Fruit fly (Drosophila melanogaster): ENCODE measurements around the gene Toll-9.

Gene Toll-9

DNA sequence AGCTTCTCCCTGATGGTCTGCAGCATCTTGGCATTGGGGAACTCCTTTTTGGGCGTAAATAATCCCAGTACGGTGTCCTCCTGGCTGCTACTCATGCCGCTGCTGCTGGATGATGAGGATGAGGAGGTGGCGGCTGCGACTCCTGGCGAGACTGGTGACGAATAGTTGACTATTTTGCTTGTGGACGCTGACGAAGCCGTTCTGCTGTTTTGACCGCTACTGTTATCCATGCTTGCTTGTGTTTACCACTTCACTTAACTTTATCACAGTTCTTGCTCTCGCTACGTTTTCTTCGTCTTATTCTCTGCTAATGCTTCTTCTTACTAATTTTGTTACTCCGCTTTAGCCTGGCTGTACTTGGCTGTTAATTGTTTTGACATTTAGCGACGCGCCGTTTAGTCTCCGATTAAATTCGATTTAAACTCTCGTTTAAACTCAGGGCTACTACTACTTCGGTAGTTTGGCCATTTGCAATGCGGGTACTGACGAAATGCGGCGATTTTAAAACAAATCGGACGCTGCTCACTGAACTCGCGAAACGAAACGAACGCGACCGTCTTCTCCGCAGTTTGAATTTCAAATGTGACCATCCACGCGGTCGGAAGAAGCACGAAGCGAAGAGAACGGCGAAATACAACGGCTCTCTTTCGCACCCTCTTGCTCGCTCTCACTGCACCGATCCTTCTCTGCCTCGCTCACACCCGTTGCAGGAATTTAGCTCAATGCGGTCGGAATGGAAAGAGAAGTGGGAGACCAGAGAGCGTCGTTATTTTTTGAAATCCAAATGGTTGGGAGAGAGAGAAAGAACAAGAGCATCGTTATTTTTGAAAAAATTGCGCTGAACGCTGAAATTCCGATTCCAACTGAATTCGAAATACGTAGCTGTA lies 34.7 kb upstream of the Toll-9 start, which contains the start of gene trbl (continued):
- TF ChIP-seq CG7368 (GFP tag; optimal IDR thresholded peaks at IDR 0.05) (no peak), CG3919 (GFP tag; optimal IDR thresholded peaks at IDR 0.05) (peak; percentile 30), dsx (GFP tag; optimal IDR thresholded peaks at IDR 0.05; ENCODE audit: poor library complexity, severe bottlenecking) (peak; percentile 62), CG8632 (GFP tag; optimal IDR thresholded peaks at IDR 0.05) (no peak), lz (GFP tag; optimal IDR thresholded peaks at IDR 0.05) (no peak), vri (GFP tag; optimal IDR thresholded peaks at IDR 0.05) (no peak), CG34406 (GFP tag; optimal IDR thresholded peaks at IDR 0.05) (no peak), Ets21C (GFP tag; optimal IDR thresholded peaks at IDR 0.05) (no peak), CG6792 (GFP tag; optimal IDR thresholded peaks at IDR 0.05) (no peak), CG32006 (GFP tag; optimal IDR thresholded peaks at IDR 0.05) (no peak), pdm3 (GFP tag; optimal IDR thresholded peaks at IDR 0.05) (no peak), CG16779 (tag; optimal IDR thresholded peaks at IDR 0.05) (peak; percentile 33), Eip93F (GFP tag; optimal IDR thresholded peaks at IDR 0.05) (no peak), Hr4 (GFP tag; optimal IDR thresholded peaks at IDR 0.05) (no peak), Smox (GFP tag; optimal IDR thresholded peaks at IDR 0.05) (no peak), CG10669 (GFP tag; optimal IDR thresholded peaks at IDR 0.05) (no peak), CG15336 (GFP tag; IDR thresholded peaks at IDR 0.05) (peak; percentile 35; the same call in 1 of the 2 replicates), spab (GFP tag; optimal IDR thresholded peaks at IDR 0.05) (no peak), Ets96B (tag; optimal IDR thresholded peaks at IDR 0.05) (no peak), CG11762 (GFP tag; optimal IDR thresholded peaks at IDR 0.05; ENCODE audit: insufficient read depth) (no peak), dac (GFP tag; optimal IDR thresholded peaks at IDR 0.05) (no peak), Eip78C (GFP tag) (peak; percentile 48), Sox102F (GFP tag; optimal IDR thresholded peaks at IDR 0.05) (no peak)

DNA sequence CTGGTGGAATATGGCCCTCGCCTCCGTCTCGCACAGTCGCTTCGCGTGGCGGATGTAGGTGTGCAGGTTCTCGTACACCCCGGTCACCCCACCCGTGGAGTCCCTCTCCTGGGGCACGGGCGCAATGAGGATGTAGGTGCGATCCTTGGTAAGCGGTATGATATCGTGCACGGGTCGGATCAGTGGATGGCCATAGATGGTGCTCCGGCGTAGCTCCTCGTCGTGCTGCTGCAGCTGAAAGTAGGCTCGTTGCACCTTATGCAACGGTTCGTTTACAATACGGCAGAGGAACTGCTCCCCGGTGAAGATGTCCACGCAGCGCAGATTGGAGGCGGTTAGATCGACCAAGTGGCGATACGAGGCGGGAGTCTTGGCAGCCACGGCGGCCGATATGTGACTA lies 34.0 kb upstream of the Toll-9 start:
- TF ChIP-seq ss (GFP tag; optimal IDR thresholded peaks at IDR 0.05) = no peak
- TF ChIP-seq acj6 (GFP tag; optimal IDR thresholded peaks at IDR 0.05) = no peak

DNA sequence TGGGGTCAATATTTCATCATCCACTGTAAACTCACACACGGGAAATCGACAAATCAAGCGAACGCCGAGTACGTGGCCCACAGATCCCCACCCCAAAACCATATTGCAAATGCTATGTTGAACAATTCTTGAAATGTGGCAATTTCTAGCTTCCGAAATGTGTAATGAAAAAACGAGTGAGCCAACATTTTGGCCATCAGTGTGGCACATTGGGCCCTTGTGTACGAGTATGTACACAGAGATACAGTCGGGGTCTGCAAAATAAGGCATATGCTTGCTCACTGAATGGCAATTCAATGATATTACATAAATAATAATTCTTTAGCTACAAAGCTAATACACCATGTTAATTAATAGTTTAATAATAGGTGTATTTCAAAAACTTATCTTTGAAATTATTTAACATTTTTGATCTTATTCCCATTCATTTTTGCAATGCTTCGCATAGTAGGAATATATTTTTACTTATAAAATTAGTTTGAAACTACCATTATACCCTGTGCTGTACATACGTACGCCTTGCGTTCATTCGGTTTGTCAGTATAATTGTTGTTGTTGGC lies 33.1 kb upstream of the Toll-9 start:
- peak; percentile 88 for TF ChIP-seq CG11902 (GFP tag; optimal IDR thresholded peaks at IDR 0.05)
- TF ChIP-seq Hr39 (GFP tag; optimal IDR thresholded peaks at IDR 0.05) = peak; percentile 91
- TF ChIP-seq Met (GFP tag; optimal IDR thresholded peaks at IDR 0.05) = peak; percentile 92
- TF ChIP-seq Blimp-1 (GFP tag; optimal IDR thresholded peaks at IDR 0.05) = peak; percentile 75
- peak; percentile 95 for TF ChIP-seq svp (GFP tag)
- TF ChIP-seq CG10669 (GFP tag; optimal IDR thresholded peaks at IDR 0.05) = peak; percentile 85
- TF ChIP-seq Sox15 (GFP tag; optimal IDR thresholded peaks at IDR 0.05) = peak; percentile 86
- peak; percentile 88 for TF ChIP-seq vri (GFP tag; optimal IDR thresholded peaks at IDR 0.05)
- peak; percentile 85 for TF ChIP-seq Gug (GFP tag; IDR thresholded peaks at IDR 0.05)
- peak; percentile 89 for TF ChIP-seq Ets96B (tag; optimal IDR thresholded peaks at IDR 0.05)
- peak; percentile 95 for TF ChIP-seq Sox14 (GFP tag; optimal IDR thresholded peaks at IDR 0.05)
- peak; percentile 91 for TF ChIP-seq CG8319 (GFP tag; optimal IDR thresholded peaks at IDR 0.05)
- TF ChIP-seq cyc (GFP tag; optimal IDR thresholded peaks at IDR 0.05) = peak; percentile 92
- TF ChIP-seq eg (GFP tag; IDR thresholded peaks at IDR 0.05) = peak; percentile 87
- TF ChIP-seq Ets21C (GFP tag; optimal IDR thresholded peaks at IDR 0.05) = peak; percentile 83
- peak; percentile 83 for TF ChIP-seq CG11294 (GFP tag; IDR thresholded peaks at IDR 0.05)
- TF ChIP-seq net (GFP tag; optimal IDR thresholded peaks at IDR 0.05) = peak; percentile 95
- peak; percentile 96 for TF ChIP-seq CG8119 (GFP tag; IDR thresholded peaks at IDR 0.05)
- TF ChIP-seq esn (GFP tag; optimal IDR thresholded peaks at IDR 0.05) = peak; percentile 95
- peak; percentile 85 for TF ChIP-seq Eip93F (GFP tag; optimal IDR thresholded peaks at IDR 0.05)
- peak; percentile 92 for TF ChIP-seq CG15336 (GFP tag; IDR thresholded peaks at IDR 0.05)
- TF ChIP-seq CG7368 (GFP tag; optimal IDR thresholded peaks at IDR 0.05) = peak; percentile 83
- TF ChIP-seq OdsH (GFP tag; optimal IDR thresholded peaks at IDR 0.05) = peak; percentile 96
- peak; percentile 93 for TF ChIP-seq CG6276 (GFP tag; optimal IDR thresholded peaks at IDR 0.05)
- peak; percentile 92 for TF ChIP-seq achi (GFP tag; optimal IDR thresholded peaks at IDR 0.05)
- TF ChIP-seq fd85E (GFP tag; optimal IDR thresholded peaks at IDR 0.05) = peak; percentile 82
- TF ChIP-seq acj6 (GFP tag; optimal IDR thresholded peaks at IDR 0.05) = peak; percentile 95
- peak; percentile 81 to 83 for TF ChIP-seq ss (GFP tag; optimal IDR thresholded peaks at IDR 0.05)
- peak; percentile 77 for TF ChIP-seq CG1621 (tag; optimal IDR thresholded peaks at IDR 0.05)
- peak; percentile 99 for TF ChIP-seq Eip78C (GFP tag)
